Worm (Caenorhabditis elegans) whole organism, L4/young adult: ENCODE data around the gene spp-16.

Experiments
- W03F9.2 ChIP-seq: fragments of 150-350 bp; optimal IDR thresholded peaks from 2 replicates; lab custom pipeline; 2014; ENCODE audit warnings: missing biosample characterization, missing genetic modification characterization
- dao-5 ChIP-seq: sonication (generic microtip); optimal IDR thresholded peaks from 2 replicates; lab custom pipeline; 2016; ENCODE audit warnings: missing genotype, missing genetic modification characterization, moderate library complexity, missing compliant biosample characterization
- him-1 ChIP-seq: sonication (generic microtip); optimal IDR thresholded peaks from 2 replicates; lab custom pipeline; 2016; ENCODE audit warnings: missing genotype, missing genetic modification reagents, missing genetic modification characterization, missing compliant biosample characterization

- no peak for TF ChIP-seq him-1 (tag; lab: Kevin White, UChicago)
- TF ChIP-seq dao-5 (tag; lab: Kevin White, UChicago) = no peak
- TF ChIP-seq W03F9.2 = no peak
These were observed 26.0 kb downstream of the spp-16 start for ce11 chrV:10874938-10875599.
